Worm (Caenorhabditis elegans) whole organism, L4 larva: ENCODE results near the gene hda-11.

ENCODE experiments used
- D1046.2 ChIP-seq: fragments of 200-800 bp; sonication (Bioruptor generic); IDR thresholded peaks from 2 replicates; pipeline ENCODE4 v1.3.6; 2022; ENCODE audit warnings: missing genetic modification characterization, missing compliant biosample characterization
- F10B5.3 ChIP-seq: sonication (generic microtip); optimal IDR thresholded peaks from 2 replicates; lab custom pipeline; 2016; ENCODE audit warnings: mild to moderate bottlenecking, missing genetic modification characterization, missing compliant biosample characterization
- F37D6.2 ChIP-seq: sonication (generic microtip); optimal IDR thresholded peaks from 2 replicates; lab custom pipeline; 2016; ENCODE audit warnings: mild to moderate bottlenecking, missing genetic modification characterization, missing compliant biosample characterization
- R02D3.7 ChIP-seq: fragments of 150-350 bp; sonication (generic microtip); optimal IDR thresholded peaks from 3 replicates; lab custom pipeline; 2014; ENCODE audit warnings: missing biosample characterization, missing genetic modification characterization
- Y105C5A.15 ChIP-seq: fragments of 200-800 bp; sonication (Bioruptor generic); IDR thresholded peaks from 2 replicates; pipeline ENCODE4 v1.3.6; 2022; ENCODE audit warnings: missing genetic modification characterization, missing compliant biosample characterization
- Y5F2A.4 ChIP-seq: fragments of 200-800 bp; sonication (Bioruptor generic); optimal IDR thresholded peaks from 2 replicates; lab custom pipeline; 2018; ENCODE audit warnings: mild to moderate bottlenecking, missing genetic modification characterization, missing compliant biosample characterization
- ZK337.2 ChIP-seq: fragments of 200-800 bp; sonication (Bioruptor generic); IDR thresholded peaks from 2 replicates; pipeline ENCODE4 v1.3.6; 2022; ENCODE audit warnings: missing genetic modification reagents, missing genetic modification characterization, missing compliant biosample characterization
- ZK546.5 ChIP-seq, 2 experiments: sonication (generic microtip); optimal IDR thresholded peaks; 2 replicates each; lab custom pipeline; 2017; ENCODE audit warnings: missing biosample characterization in 2 of 2, missing genetic modification characterization in 2 of 2
- aha-1 ChIP-seq: fragments of 150-350 bp; peaks from one replicate; lab custom pipeline; 2014; ENCODE audit warnings: missing biosample characterization, missing genetic modification characterization
- ceh-82 ChIP-seq: sonication (generic microtip); optimal IDR thresholded peaks from 2 replicates; lab custom pipeline; 2017; ENCODE audit warnings: missing biosample characterization, missing genetic modification characterization
- daf-12 ChIP-seq: fragments of 150-350 bp; optimal IDR thresholded peaks from 2 replicates; lab custom pipeline; 2014; ENCODE audit warnings: missing biosample characterization, missing genetic modification reagents, missing genetic modification characterization
- daf-19 ChIP-seq: fragments of 200-800 bp; sonication (Bioruptor generic); conservative IDR thresholded peaks from 2 replicates; pipeline ENCODE4 v1.3.6; 2022; ENCODE audit warnings: missing genetic modification characterization, missing compliant biosample characterization
- dmd-6 ChIP-seq: fragments of 200-800 bp; sonication (Bioruptor generic); IDR thresholded peaks from 2 replicates; pipeline ENCODE4 v1.3.6; 2022; ENCODE audit warnings: missing genetic modification reagents, missing genetic modification characterization, missing compliant biosample characterization
- dmd-8 ChIP-seq: fragments of 200-800 bp; sonication (Bioruptor generic); IDR thresholded peaks from 2 replicates; pipeline ENCODE4 v1.3.6; 2022; ENCODE audit warnings: missing genetic modification characterization, missing compliant biosample characterization
- dve-1 ChIP-seq: sonication (generic microtip); optimal IDR thresholded peaks from 2 replicates; lab custom pipeline; 2017; ENCODE audit warnings: antibody characterized with exemption, mild to moderate bottlenecking, missing genetic modification characterization, missing compliant biosample characterization; ENCODE audit not compliant: insufficient read depth
- gei-8 ChIP-seq: fragments of 200-800 bp; sonication (Bioruptor generic); optimal IDR thresholded peaks from 2 replicates; lab custom pipeline; 2018; ENCODE audit warnings: mild to moderate bottlenecking, missing genetic modification characterization, missing compliant biosample characterization
- hlh-11 ChIP-seq: fragments of 200-800 bp; sonication (Bioruptor generic); optimal IDR thresholded peaks from 2 replicates; lab custom pipeline; 2018; ENCODE audit warnings: mild to moderate bottlenecking, missing genetic modification characterization, missing compliant biosample characterization
- hmg-1.1 ChIP-seq: fragments of 200-800 bp; sonication (Bioruptor generic); IDR thresholded peaks from 2 replicates; pipeline ENCODE4 v1.3.6; 2022; ENCODE audit warnings: missing genetic modification reagents, missing genetic modification characterization, missing compliant biosample characterization
- lim-7 ChIP-seq: fragments of 200-800 bp; sonication (Bioruptor generic); IDR thresholded peaks from 2 replicates; pipeline ENCODE4 v1.3.6; 2022; ENCODE audit warnings: missing genetic modification characterization, missing compliant biosample characterization
- lin-15B ChIP-seq: fragments of 150-350 bp; sonication (generic microtip); optimal IDR thresholded peaks from 3 replicates; lab custom pipeline; 2014; ENCODE audit warnings: missing biosample characterization, missing genetic modification characterization
- lin-38 ChIP-seq: fragments of 200-800 bp; sonication (Bioruptor generic); IDR thresholded peaks from 2 replicates; pipeline ENCODE4 v1.3.6; 2022; ENCODE audit warnings: missing genetic modification reagents, missing genetic modification characterization, missing compliant biosample characterization
- lir-3 ChIP-seq: sonication (generic microtip); optimal IDR thresholded peaks from 2 replicates; lab custom pipeline; 2016; ENCODE audit warnings: mild to moderate bottlenecking, missing genetic modification characterization, missing compliant biosample characterization
- lsy-2 ChIP-seq, 2 experiments: fragments of 150-350 bp in 1 of 2; sonication (generic microtip) in 1 of 2; optimal IDR thresholded peaks; 2 replicates each; lab custom pipeline; 2014 to 2017; ENCODE audit warnings: missing biosample characterization in 2 of 2, missing genetic modification characterization in 2 of 2
- madf-9 ChIP-seq: fragments of 200-800 bp; sonication (Bioruptor generic); conservative IDR thresholded peaks from 2 replicates; pipeline ENCODE4 v1.3.6; 2022; ENCODE audit warnings: missing genetic modification reagents, missing genetic modification characterization, missing compliant biosample characterization
- mep-1 ChIP-seq: fragments of 150-350 bp; sonication (generic microtip); optimal IDR thresholded peaks from 3 replicates; lab custom pipeline; 2014; ENCODE audit warnings: missing biosample characterization, missing genetic modification characterization
- nhr-102 ChIP-seq: sonication (generic microtip); optimal IDR thresholded peaks from 2 replicates; lab custom pipeline; 2016; ENCODE audit warnings: mild to moderate bottlenecking, missing genetic modification characterization, moderate library complexity, missing compliant biosample characterization
- nhr-11 ChIP-seq: fragments of 150-350 bp; optimal IDR thresholded peaks from 2 replicates; lab custom pipeline; 2014; ENCODE audit warnings: missing biosample characterization, missing genetic modification characterization
- nhr-111 ChIP-seq: fragments of 200-800 bp; sonication (Bioruptor generic); optimal IDR thresholded peaks from 2 replicates; lab custom pipeline; 2018; ENCODE audit warnings: mild to moderate bottlenecking, missing genetic modification characterization, missing compliant biosample characterization
- nhr-28 ChIP-seq: fragments of 150-350 bp; optimal IDR thresholded peaks from 2 replicates; lab custom pipeline; 2014; ENCODE audit warnings: missing biosample characterization, missing genetic modification characterization
- nhr-42 ChIP-seq: fragments of 200-800 bp; sonication (Bioruptor generic); IDR thresholded peaks from 2 replicates; pipeline ENCODE4 v1.3.6; 2022; ENCODE audit warnings: missing genetic modification characterization, missing compliant biosample characterization
- nhr-76 ChIP-seq: fragments of 150-350 bp; optimal IDR thresholded peaks from 2 replicates; lab custom pipeline; 2014; ENCODE audit warnings: missing biosample characterization, missing genetic modification characterization
- nhr-77 ChIP-seq: fragments of 150-350 bp; optimal IDR thresholded peaks from 2 replicates; lab custom pipeline; 2014; ENCODE audit warnings: missing biosample characterization, missing genetic modification characterization
- saeg-2 ChIP-seq: fragments of 200-800 bp; sonication (Bioruptor generic); IDR thresholded peaks from 2 replicates; pipeline ENCODE4 v1.3.6; 2022; ENCODE audit warnings: missing genetic modification reagents, missing genetic modification characterization, missing compliant biosample characterization
- sdz-12 ChIP-seq: fragments of 200-800 bp; sonication (Bioruptor generic); optimal IDR thresholded peaks from 2 replicates; lab custom pipeline; 2018; ENCODE audit warnings: mild to moderate bottlenecking, missing genetic modification characterization, missing compliant biosample characterization
- set-16 ChIP-seq: fragments of 200-800 bp; sonication (Bioruptor generic); IDR thresholded peaks from 2 replicates; pipeline ENCODE4 v1.3.6; 2022; ENCODE audit warnings: missing genetic modification reagents, missing genetic modification characterization, missing compliant biosample characterization
- skn-1 ChIP-seq: fragments of 150-350 bp; optimal IDR thresholded peaks from 2 replicates; lab custom pipeline; 2014; ENCODE audit warnings: missing biosample characterization, missing genetic modification characterization
- unc-62 ChIP-seq, 3 experiments: fragments of 150-350 bp in 1 of 3; sonication (generic microtip); optimal IDR thresholded peaks in 2 of 3; peaks in 1 of 3; 1 replicate in 1 of 3; 2 replicates in 2 of 3; lab custom pipeline; 2014 to 2017; ENCODE audit warnings: missing biosample characterization in 3 of 3, missing genetic modification characterization in 3 of 3, missing genetic modification reagents in 3 of 3, missing genotype in 1 of 3
- vab-7 ChIP-seq: fragments of 200-800 bp; sonication (Bioruptor generic); IDR thresholded peaks from 2 replicates; pipeline ENCODE4 v1.3.6; 2022; ENCODE audit warnings: missing genetic modification reagents, missing genetic modification characterization, missing compliant biosample characterization
- zip-11 ChIP-seq: fragments of 200-800 bp; sonication (Bioruptor generic); IDR thresholded peaks from 2 replicates; pipeline ENCODE4 v1.3.6; 2022; ENCODE audit warnings: missing genetic modification characterization, missing compliant biosample characterization
- ztf-11 ChIP-seq: fragments of 150-350 bp; optimal IDR thresholded peaks from 2 replicates; lab custom pipeline; 2014; ENCODE audit warnings: missing biosample characterization, missing genetic modification characterization

The hda-11 gene

ce11 chrV:10557676-10558075 is 31.7 kb downstream of the hda-11 start, which contains the start of gene best-14:
Gene best-14, plus strand, starts transcription at chrV:10557976.
- TF ChIP-seq unc-62 (GFP tag; optimal IDR thresholded peaks at IDR 0.05 in 1 of 2; lab: Kevin White, UChicago) (peak in 1 of 2 experiments; percentile 34), unc-62 (tag; optimal IDR thresholded peaks at IDR 0.05; lab: Kevin White, UChicago) (no peak), saeg-2 (GFP tag; lab: Robert Waterston, UW) (no peak), nhr-11 (tag; lab: Kevin White, UChicago) (no peak), madf-9 (GFP tag; lab: Robert Waterston, UW) (no peak)

- TF ChIP-seq F37D6.2 (tag; lab: Kevin White, UChicago), result no peak
- TF ChIP-seq dmd-8 (GFP tag; lab: Robert Waterston, UW), result no peak
- no peak for TF ChIP-seq daf-12 (tag; lab: Kevin White, UChicago)
- TF ChIP-seq nhr-28, result no peak
- TF ChIP-seq nhr-11 (tag; lab: Kevin White, UChicago), result no peak
- TF ChIP-seq ceh-82 (tag; lab: Kevin White, UChicago), result no peak
- TF ChIP-seq Y105C5A.15 (GFP tag; lab: Robert Waterston, UW), result no peak
- no peak for TF ChIP-seq saeg-2 (GFP tag; lab: Robert Waterston, UW)
- TF ChIP-seq Y5F2A.4 (GFP tag; lab: Kevin White, UChicago), result no peak
- no peak for TF ChIP-seq ZK337.2
- TF ChIP-seq hmg-1.1 (GFP tag; lab: Robert Waterston, UW), result no peak
Observed at ce11 chrV:10560621-10561020, 34.6 kb downstream of the hda-11 start, which contains the start of gene col-152. Gene col-152, plus strand, starts transcription at chrV:10560921.

- TF ChIP-seq nhr-42 (no peak), daf-19 (GFP tag; lab: Robert Waterston, UW) (no peak), set-16 (peak; percentile 84; the same call in 1 of the 2 replicates), sdz-12 (GFP tag; lab: Kevin White, UChicago) (no peak), unc-62 (GFP tag; optimal IDR thresholded peaks at IDR 0.05 in 1 of 2; lab: Kevin White, UChicago) (peak in 1 of 2 experiments; percentile 73), unc-62 (tag; optimal IDR thresholded peaks at IDR 0.05; lab: Kevin White, UChicago) (no peak), nhr-102 (tag; lab: Kevin White, UChicago) (no peak)
Observed at ce11 chrV:10561632-10562031, 35.6 kb downstream of the hda-11 start.

- TF ChIP-seq lsy-2 (tag; optimal IDR thresholded peaks at IDR 0.05; lab: Kevin White, UChicago) (no peak), lir-3 (tag; lab: Kevin White, UChicago) (no peak), nhr-111 (GFP tag; lab: Kevin White, UChicago) (no peak), lin-38 (no peak), vab-7 (GFP tag; lab: Robert Waterston, UW) (no peak), ZK337.2 (no peak), gei-8 (GFP tag; lab: Kevin White, UChicago) (no peak), ztf-11 (tag; lab: Kevin White, UChicago) (no peak), lin-15B (tag; lab: Kevin White, UChicago) (no peak), D1046.2 (GFP tag; lab: Robert Waterston, UW) (no peak), mep-1 (tag; lab: Kevin White, UChicago) (no peak), dmd-6 (GFP tag; lab: Robert Waterston, UW) (peak; percentile 82), zip-11 (GFP tag; lab: Robert Waterston, UW) (no peak), dve-1 (tag; lab: Kevin White, UChicago) (peak; percentile 18), nhr-77 (no peak), nhr-76 (tag; lab: Kevin White, UChicago) (no peak)
Observed at ce11 chrV:10562817-10563216, 36.8 kb downstream of the hda-11 start.

ce11 chrV:10564140-10564539 is 38.2 kb downstream of the hda-11 start:
- TF ChIP-seq aha-1 (tag; lab: Kevin White, UChicago) (peak; percentile 73), R02D3.7 (tag; lab: Kevin White, UChicago) (no peak), lsy-2 (tag; optimal IDR thresholded peaks at IDR 0.05; lab: Kevin White, UChicago) (no peak), ZK546.5 (tag; optimal IDR thresholded peaks at IDR 0.05; lab: Kevin White, UChicago) (no peak), lim-7 (GFP tag; lab: Robert Waterston, UW) (no peak), skn-1 (tag; lab: Kevin White, UChicago) (no peak), hlh-11 (tag; lab: Kevin White, UChicago) (peak; percentile 9), nhr-28 (peak; percentile 37), F10B5.3 (tag; lab: Kevin White, UChicago) (no peak)
